Worm (Caenorhabditis elegans): ENCODE data around the gene sdz-15.

The sdz-15 gene

DNA sequence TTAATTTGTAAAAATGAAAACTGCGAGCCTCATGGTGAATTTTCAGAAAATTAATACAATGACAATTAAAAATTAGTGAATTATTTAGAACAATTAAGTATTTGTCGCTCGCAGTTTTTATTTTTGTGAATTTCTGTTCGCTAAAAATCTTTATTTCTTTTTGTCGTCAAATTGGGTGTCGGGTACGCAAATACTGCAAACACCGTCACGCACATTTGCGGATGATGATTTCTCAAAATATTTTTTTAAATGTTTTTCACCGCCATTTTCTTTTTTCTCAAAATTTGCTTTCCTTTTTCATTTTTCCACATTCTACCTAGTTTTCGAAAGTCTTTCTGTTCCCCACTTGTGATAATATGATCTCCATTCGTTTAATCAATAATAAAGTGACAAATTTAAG, 9.4 kb upstream of the sdz-15 start:
- TF ChIP-seq rnt-1 (tag; optimal IDR thresholded peaks at IDR 0.05) (no peak), nfya-1 (tag; optimal IDR thresholded peaks at IDR 0.05) (peak; percentile 28), unc-55 (GFP tag; optimal IDR thresholded peaks at IDR 0.05) (peak; percentile 1), ceh-48 (tag; optimal IDR thresholded peaks at IDR 0.05) (no peak)

DNA sequence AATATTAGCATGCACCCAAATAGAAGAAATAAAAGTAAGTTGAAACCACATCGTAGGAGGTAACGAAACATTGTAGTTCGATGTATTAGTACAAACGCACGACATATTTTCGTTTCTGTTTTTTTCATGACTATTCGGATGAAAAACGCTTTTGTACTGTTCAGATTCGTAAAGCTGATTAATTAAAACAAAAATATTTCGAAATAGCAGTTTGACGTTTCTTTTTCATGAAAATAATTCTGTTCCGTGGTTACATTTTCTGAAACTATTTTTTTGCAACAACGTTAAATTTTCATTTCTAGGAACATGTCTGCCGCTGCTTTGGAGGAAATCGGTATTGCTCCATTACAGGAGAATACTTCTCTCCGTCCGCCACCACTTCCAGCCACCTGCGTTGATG, 8.8 kb upstream of the sdz-15 start, which contains the start of gene rpt-3:
Gene rpt-3, plus strand, starts transcription at position 301 of the 400 bp plus-strand sequence.
- no peak for TF ChIP-seq hlh-6 (tag; optimal IDR thresholded peaks at IDR 0.05)
- no peak for TF ChIP-seq ama-1 (optimal IDR thresholded peaks at IDR 0.05)
- no peak for TF ChIP-seq dmd-4 (tag; optimal IDR thresholded peaks at IDR 0.05; ENCODE audit: borderline replicate concordance)
- no peak for TF ChIP-seq ceh-45 (GFP tag; IDR thresholded peaks at IDR 0.05)
- TF ChIP-seq ets-4 (tag; optimal IDR thresholded peaks at IDR 0.05), result no peak
- TF ChIP-seq che-1 (tag; optimal IDR thresholded peaks at IDR 0.05), result no peak
- no peak for TF ChIP-seq pat-9 (tag; optimal IDR thresholded peaks at IDR 0.05)
- TF ChIP-seq hlh-13 (GFP tag; optimal IDR thresholded peaks at IDR 0.05), result no peak
- TF ChIP-seq pag-3 (tag; optimal IDR thresholded peaks at IDR 0.05; ENCODE audit: borderline replicate concordance), result no peak
- no peak for TF ChIP-seq ahr-1 (tag; optimal IDR thresholded peaks at IDR 0.05)
- TF ChIP-seq ceh-31 (tag; optimal IDR thresholded peaks at IDR 0.05), result no peak
- TF ChIP-seq ceh-48 (tag; optimal IDR thresholded peaks at IDR 0.05), result no peak
- no peak for TF ChIP-seq odd-2 (tag; optimal IDR thresholded peaks at IDR 0.05)
- TF ChIP-seq hlh-15 (tag; optimal IDR thresholded peaks at IDR 0.05), result no peak
- TF ChIP-seq fax-1 (tag; optimal IDR thresholded peaks at IDR 0.05), result no peak

DNA sequence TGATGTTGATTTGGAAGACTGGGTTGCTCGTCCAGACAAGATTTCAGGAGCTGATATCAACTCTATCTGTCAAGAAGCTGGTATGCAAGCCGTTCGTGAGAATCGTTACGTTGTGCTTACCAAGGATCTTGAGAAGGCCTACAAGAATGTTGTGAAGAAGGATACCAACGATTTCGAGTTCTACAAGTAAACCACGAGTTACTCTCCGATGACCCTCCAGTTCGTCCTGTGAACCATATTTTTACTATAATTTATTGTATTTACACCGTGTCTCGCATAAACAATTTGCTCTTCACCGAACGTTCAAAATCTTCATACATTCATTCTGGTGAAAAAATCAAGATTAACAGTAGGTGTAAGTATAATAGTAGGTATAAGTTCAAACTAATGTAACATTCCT, 7.3 kb upstream of the sdz-15 start:
- TF ChIP-seq odd-2 (tag; optimal IDR thresholded peaks at IDR 0.05), result no peak
- TF ChIP-seq ceh-31 (tag; optimal IDR thresholded peaks at IDR 0.05), result no peak
- no peak for TF ChIP-seq fax-1 (tag; optimal IDR thresholded peaks at IDR 0.05)
- TF ChIP-seq ceh-34 (tag; optimal IDR thresholded peaks at IDR 0.05), result no peak
- no peak for TF ChIP-seq ceh-9 (tag; optimal IDR thresholded peaks at IDR 0.05)
- no peak for TF ChIP-seq Y22D7AL.16 (tag; optimal IDR thresholded peaks at IDR 0.05)
- no peak for TF ChIP-seq hlh-15 (tag; optimal IDR thresholded peaks at IDR 0.05)
- TF ChIP-seq unc-86 (tag; optimal IDR thresholded peaks at IDR 0.05), result no peak
- no peak for TF ChIP-seq unc-55 (GFP tag; optimal IDR thresholded peaks at IDR 0.05)
- no peak for TF ChIP-seq K09A11.1 (tag; optimal IDR thresholded peaks at IDR 0.05; ENCODE audit: insufficient read depth)
- no peak for TF ChIP-seq ceh-48 (tag; optimal IDR thresholded peaks at IDR 0.05)
- TF ChIP-seq hlh-13 (GFP tag; optimal IDR thresholded peaks at IDR 0.05), result no peak
- TF ChIP-seq madf-2 (tag; optimal IDR thresholded peaks at IDR 0.05), result no peak
- TF ChIP-seq ceh-14 (tag; optimal IDR thresholded peaks at IDR 0.05), result no peak

DNA sequence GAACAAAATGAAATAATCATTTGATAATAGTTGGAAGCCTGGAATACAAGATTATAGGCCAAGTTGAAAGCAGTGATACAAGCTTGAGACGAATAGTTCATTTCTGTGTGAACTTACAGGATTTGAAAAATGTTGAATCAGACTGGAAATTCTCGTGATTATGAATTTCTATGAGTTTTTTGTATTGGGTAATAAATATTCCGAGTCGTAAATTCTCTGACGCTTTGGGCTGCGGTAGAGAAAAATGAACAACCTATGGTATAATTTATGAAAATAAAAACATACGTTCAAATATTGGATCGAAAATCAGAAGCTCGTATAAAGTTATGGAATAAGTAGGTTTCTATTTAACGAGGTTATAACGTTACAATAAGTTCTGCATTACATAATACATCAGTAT, 5.5 kb upstream of the sdz-15 start, which contains the start of gene srb-11:
Gene srb-11, minus strand, starts transcription at position 101 of the 400 bp plus-strand sequence.
- TF ChIP-seq zip-5 (tag; optimal IDR thresholded peaks at IDR 0.05) (no peak), ceh-45 (GFP tag; IDR thresholded peaks at IDR 0.05) (no peak), Y22D7AL.16 (tag; optimal IDR thresholded peaks at IDR 0.05) (no peak), unc-55 (GFP tag; optimal IDR thresholded peaks at IDR 0.05) (no peak), ceh-14 (tag; optimal IDR thresholded peaks at IDR 0.05) (no peak), tbx-7 (tag; optimal IDR thresholded peaks at IDR 0.05) (no peak), ceh-18 (tag; optimal IDR thresholded peaks at IDR 0.05) (no peak), fax-1 (tag; optimal IDR thresholded peaks at IDR 0.05) (no peak), ceh-24 (tag; optimal IDR thresholded peaks at IDR 0.05) (no peak), dve-1 (tag; optimal IDR thresholded peaks at IDR 0.05) (no peak), ztf-16 (tag; optimal IDR thresholded peaks at IDR 0.05) (no peak), F13H6.1 (tag; optimal IDR thresholded peaks at IDR 0.05) (no peak), pha-4 (tag; optimal IDR thresholded peaks at IDR 0.05) (no peak), unc-42 (tag; optimal IDR thresholded peaks at IDR 0.05) (no peak), fkh-6 (tag; optimal IDR thresholded peaks at IDR 0.05) (no peak), hlh-13 (GFP tag; optimal IDR thresholded peaks at IDR 0.05) (no peak)

Measured in whole organism, late embryonic.